Worm (Caenorhabditis elegans) whole organism, L4 larva: ENCODE results near the gene sax-2.
A peak's percentile ranks its signal among the peaks of the same experiment; 100 is the strongest.

Experiments used
- D1046.2 ChIP-seq: fragments of 200-800 bp; sonication (Bioruptor generic); IDR thresholded peaks from 2 replicates; pipeline ENCODE4 v1.3.6; 2022; ENCODE audit warnings: missing genetic modification characterization, missing compliant biosample characterization
- F10B5.3 ChIP-seq: sonication (generic microtip); optimal IDR thresholded peaks from 2 replicates; lab custom pipeline; 2016; ENCODE audit warnings: mild to moderate bottlenecking, missing genetic modification characterization, missing compliant biosample characterization
- F26F4.8 ChIP-seq: fragments of 200-800 bp; sonication (Bioruptor generic); conservative IDR thresholded peaks from 2 replicates; pipeline ENCODE4 v1.3.6; 2022; ENCODE audit warnings: missing genetic modification characterization, missing compliant biosample characterization
- F37D6.2 ChIP-seq: sonication (generic microtip); optimal IDR thresholded peaks from 2 replicates; lab custom pipeline; 2016; ENCODE audit warnings: mild to moderate bottlenecking, missing genetic modification characterization, missing compliant biosample characterization
- F44E2.7 ChIP-seq: fragments of 200-800 bp; sonication (Bioruptor generic); IDR thresholded peaks from 2 replicates; pipeline ENCODE4 v2.1.2; 2022; ENCODE audit warnings: missing genetic modification characterization, missing compliant biosample characterization
- T20F7.1 ChIP-seq: fragments of 200-800 bp; sonication (Bioruptor generic); optimal IDR thresholded peaks from 2 replicates; lab custom pipeline; 2018; ENCODE audit warnings: mild to moderate bottlenecking, missing genetic modification characterization, missing compliant biosample characterization
- Y48G9A.11 ChIP-seq: fragments of 200-800 bp; sonication (Bioruptor generic); IDR thresholded peaks from 2 replicates; pipeline ENCODE4 v1.3.6; 2022; ENCODE audit warnings: missing genetic modification reagents, missing genetic modification characterization, missing compliant biosample characterization
- Y75B8A.6 ChIP-seq: fragments of 200-800 bp; sonication (Bioruptor generic); IDR thresholded peaks from 2 replicates; pipeline ENCODE4 v1.3.6; 2022; ENCODE audit warnings: missing genetic modification reagents, missing genetic modification characterization, missing compliant biosample characterization
- aha-1 ChIP-seq: fragments of 150-350 bp; peaks from one replicate; lab custom pipeline; 2014; ENCODE audit warnings: missing biosample characterization, missing genetic modification characterization
- aly-2 ChIP-seq: sonication (generic microtip); optimal IDR thresholded peaks from 2 replicates; lab custom pipeline; 2018; ENCODE audit warnings: missing biosample characterization, missing genetic modification characterization
- ceh-32 ChIP-seq: sonication (generic microtip); optimal IDR thresholded peaks from 2 replicates; lab custom pipeline; 2016; ENCODE audit warnings: mild to moderate bottlenecking, missing genetic modification characterization, missing compliant biosample characterization; ENCODE audit not compliant: poor library complexity
- ceh-62 ChIP-seq: sonication (generic microtip); optimal IDR thresholded peaks from 2 replicates; lab custom pipeline; 2017; ENCODE audit warnings: missing biosample characterization, missing genetic modification characterization
- cey-2 ChIP-seq: sonication (generic microtip); optimal IDR thresholded peaks from 3 replicates; lab custom pipeline; 2017; ENCODE audit warnings: missing genetic modification characterization, mild to moderate bottlenecking, missing compliant biosample characterization, antibody characterized with exemption, borderline replicate concordance; ENCODE audit not compliant: insufficient read depth
- daf-16 ChIP-seq, 3 experiments: sonication (generic microtip); optimal IDR thresholded peaks; 2 replicates each; lab custom pipeline; 2016 to 2017; ENCODE audit warnings: missing genetic modification characterization in 3 of 3, missing genetic modification reagents in 3 of 3, mild to moderate bottlenecking in 2 of 3, missing compliant biosample characterization in 2 of 3, missing biosample characterization in 1 of 3, moderate library complexity in 1 of 3
- daf-19 ChIP-seq: fragments of 200-800 bp; sonication (Bioruptor generic); conservative IDR thresholded peaks from 2 replicates; pipeline ENCODE4 v1.3.6; 2022; ENCODE audit warnings: missing genetic modification characterization, missing compliant biosample characterization
- dmd-8 ChIP-seq: fragments of 200-800 bp; sonication (Bioruptor generic); IDR thresholded peaks from 2 replicates; pipeline ENCODE4 v1.3.6; 2022; ENCODE audit warnings: missing genetic modification characterization, missing compliant biosample characterization
- dmd-9 ChIP-seq: fragments of 200-800 bp; sonication (Bioruptor generic); IDR thresholded peaks from 2 replicates; pipeline ENCODE4 v1.3.6; 2022; ENCODE audit warnings: missing genetic modification reagents, missing genetic modification characterization, missing compliant biosample characterization
- dpl-1 ChIP-seq: fragments of 150-350 bp; optimal IDR thresholded peaks from 2 replicates; lab custom pipeline; 2014; ENCODE audit warnings: missing biosample characterization, missing genetic modification reagents, missing genetic modification characterization
- dve-1 ChIP-seq: sonication (generic microtip); optimal IDR thresholded peaks from 2 replicates; lab custom pipeline; 2017; ENCODE audit warnings: antibody characterized with exemption, mild to moderate bottlenecking, missing genetic modification characterization, missing compliant biosample characterization; ENCODE audit not compliant: insufficient read depth
- egl-27 ChIP-seq: sonication (generic microtip); optimal IDR thresholded peaks from 3 replicates; lab custom pipeline; 2017; ENCODE audit warnings: missing biosample characterization, missing genetic modification reagents, missing genetic modification characterization
- hif-1 ChIP-seq, 2 experiments: sonication (generic microtip); optimal IDR thresholded peaks; 2 replicates each; lab custom pipeline; 2016 to 2017; ENCODE audit warnings: missing compliant biosample characterization in 2 of 2, missing genetic modification characterization in 2 of 2, missing genetic modification reagents in 2 of 2, missing genotype in 2 of 2, mild to moderate bottlenecking in 1 of 2
- hlh-30 ChIP-seq: sonication (generic microtip); optimal IDR thresholded peaks from 2 replicates; lab custom pipeline; 2017; ENCODE audit warnings: antibody characterized with exemption, mild to moderate bottlenecking, missing genetic modification characterization, missing compliant biosample characterization; ENCODE audit not compliant: insufficient read depth
- hmg-1.1 ChIP-seq: fragments of 200-800 bp; sonication (Bioruptor generic); IDR thresholded peaks from 2 replicates; pipeline ENCODE4 v1.3.6; 2022; ENCODE audit warnings: missing genetic modification reagents, missing genetic modification characterization, missing compliant biosample characterization
- lin-15B ChIP-seq: fragments of 150-350 bp; sonication (generic microtip); optimal IDR thresholded peaks from 3 replicates; lab custom pipeline; 2014; ENCODE audit warnings: missing biosample characterization, missing genetic modification characterization
- lsy-2 ChIP-seq, 2 experiments: fragments of 150-350 bp in 1 of 2; sonication (generic microtip) in 1 of 2; optimal IDR thresholded peaks; 2 replicates each; lab custom pipeline; 2014 to 2017; ENCODE audit warnings: missing biosample characterization in 2 of 2, missing genetic modification characterization in 2 of 2
- madf-5 ChIP-seq, 2 experiments: fragments of 200-800 bp; sonication (Bioruptor generic); IDR thresholded peaks; 2 replicates each; pipeline ENCODE4 v1.3.6; 2022; ENCODE audit warnings: missing compliant biosample characterization in 2 of 2, missing genetic modification characterization in 2 of 2
- madf-9 ChIP-seq: fragments of 200-800 bp; sonication (Bioruptor generic); conservative IDR thresholded peaks from 2 replicates; pipeline ENCODE4 v1.3.6; 2022; ENCODE audit warnings: missing genetic modification reagents, missing genetic modification characterization, missing compliant biosample characterization
- mes-2 ChIP-seq: sonication (generic microtip); optimal IDR thresholded peaks from 2 replicates; lab custom pipeline; 2016; ENCODE audit warnings: missing genotype, mild to moderate bottlenecking, missing genetic modification characterization, missing compliant biosample characterization; ENCODE audit not compliant: poor library complexity, severe bottlenecking
- mxl-3 ChIP-seq: fragments of 200-800 bp; sonication (Bioruptor generic); optimal IDR thresholded peaks from 2 replicates; lab custom pipeline; 2018; ENCODE audit warnings: mild to moderate bottlenecking, missing genetic modification characterization, missing compliant biosample characterization
- nhr-111 ChIP-seq: fragments of 200-800 bp; sonication (Bioruptor generic); optimal IDR thresholded peaks from 2 replicates; lab custom pipeline; 2018; ENCODE audit warnings: mild to moderate bottlenecking, missing genetic modification characterization, missing compliant biosample characterization
- nhr-237 ChIP-seq: sonication (generic microtip); optimal IDR thresholded peaks from 2 replicates; lab custom pipeline; 2017; ENCODE audit warnings: missing biosample characterization, missing genetic modification characterization
- nhr-28 ChIP-seq: fragments of 150-350 bp; optimal IDR thresholded peaks from 2 replicates; lab custom pipeline; 2014; ENCODE audit warnings: missing biosample characterization, missing genetic modification characterization
- nhr-42 ChIP-seq: fragments of 200-800 bp; sonication (Bioruptor generic); IDR thresholded peaks from 2 replicates; pipeline ENCODE4 v1.3.6; 2022; ENCODE audit warnings: missing genetic modification characterization, missing compliant biosample characterization
- nhr-76 ChIP-seq: fragments of 150-350 bp; optimal IDR thresholded peaks from 2 replicates; lab custom pipeline; 2014; ENCODE audit warnings: missing biosample characterization, missing genetic modification characterization
- nhr-77 ChIP-seq: fragments of 150-350 bp; optimal IDR thresholded peaks from 2 replicates; lab custom pipeline; 2014; ENCODE audit warnings: missing biosample characterization, missing genetic modification characterization
- pha-4 ChIP-seq, 2 experiments: fragments of 150-350 bp in 1 of 2; fragments of 200-800 bp in 1 of 2; sonication (Bioruptor generic) in 1 of 2; IDR thresholded peaks in 1 of 2; optimal IDR thresholded peaks in 1 of 2; 2 replicates each; pipeline versions ENCODE4 v1.3.6 to Lab custom; 2014 to 2022; ENCODE audit warnings: missing genetic modification characterization in 2 of 2, missing genetic modification reagents in 2 of 2, missing biosample characterization in 1 of 2, missing compliant biosample characterization in 1 of 2
- pqm-1 ChIP-seq: sonication (generic microtip); optimal IDR thresholded peaks from 2 replicates; lab custom pipeline; 2017; ENCODE audit warnings: missing biosample characterization, missing genetic modification characterization
- saeg-2 ChIP-seq: fragments of 200-800 bp; sonication (Bioruptor generic); IDR thresholded peaks from 2 replicates; pipeline ENCODE4 v1.3.6; 2022; ENCODE audit warnings: missing genetic modification reagents, missing genetic modification characterization, missing compliant biosample characterization
- sdz-12 ChIP-seq: fragments of 200-800 bp; sonication (Bioruptor generic); optimal IDR thresholded peaks from 2 replicates; lab custom pipeline; 2018; ENCODE audit warnings: mild to moderate bottlenecking, missing genetic modification characterization, missing compliant biosample characterization
- set-16 ChIP-seq: fragments of 200-800 bp; sonication (Bioruptor generic); IDR thresholded peaks from 2 replicates; pipeline ENCODE4 v1.3.6; 2022; ENCODE audit warnings: missing genetic modification reagents, missing genetic modification characterization, missing compliant biosample characterization
- unc-130 ChIP-seq: sonication (generic microtip); optimal IDR thresholded peaks from 2 replicates; lab custom pipeline; 2016; ENCODE audit warnings: missing genetic modification reagents, missing genetic modification characterization, missing compliant biosample characterization
- unc-62 ChIP-seq, 3 experiments: fragments of 150-350 bp in 1 of 3; sonication (generic microtip); optimal IDR thresholded peaks in 2 of 3; peaks in 1 of 3; 1 replicate in 1 of 3; 2 replicates in 2 of 3; lab custom pipeline; 2014 to 2017; ENCODE audit warnings: missing biosample characterization in 3 of 3, missing genetic modification characterization in 3 of 3, missing genetic modification reagents in 3 of 3, missing genotype in 1 of 3
- vab-7 ChIP-seq: fragments of 200-800 bp; sonication (Bioruptor generic); IDR thresholded peaks from 2 replicates; pipeline ENCODE4 v1.3.6; 2022; ENCODE audit warnings: missing genetic modification reagents, missing genetic modification characterization, missing compliant biosample characterization
- zag-1 ChIP-seq: fragments of 150-350 bp; optimal IDR thresholded peaks from 2 replicates; lab custom pipeline; 2014; ENCODE audit warnings: missing biosample characterization, missing genetic modification characterization
- zfp-3 ChIP-seq: fragments of 200-800 bp; sonication (Bioruptor generic); conservative IDR thresholded peaks from 2 replicates; pipeline ENCODE4 v1.3.6; 2022; ENCODE audit warnings: missing genetic modification reagents, missing genetic modification characterization, missing compliant biosample characterization
- zip-2 ChIP-seq: fragments of 150-350 bp; optimal IDR thresholded peaks from 2 replicates; lab custom pipeline; 2014; ENCODE audit warnings: missing biosample characterization, missing genetic modification characterization

The sax-2 gene

ce11 chrIII:5107959-5108358, 1.5 kb upstream of the sax-2 start:
- TF ChIP-seq set-16 (GFP tag; lab: Robert Waterston, UW) (peak; percentile 89), F37D6.2 (tag; lab: Kevin White, UChicago) (no peak), madf-5 (GFP tag; IDR thresholded peaks at IDR 0.05; lab: Robert Waterston, UW) (no peak), ceh-32 (tag; lab: Kevin White, UChicago) (no peak), nhr-237 (no peak), lsy-2 (tag; optimal IDR thresholded peaks at IDR 0.05; lab: Kevin White, UChicago) (no peak)

ce11 chrIII:5108746-5109145, 755 bp upstream of the sax-2 start:
- TF ChIP-seq dmd-8 (GFP tag; lab: Robert Waterston, UW) (no peak), ceh-32 (tag; lab: Kevin White, UChicago) (no peak), lsy-2 (tag; optimal IDR thresholded peaks at IDR 0.05; lab: Kevin White, UChicago) (peak in 1 of 2 experiments; percentile 75), ceh-62 (tag; lab: Kevin White, UChicago) (no peak), nhr-111 (no peak), lin-15B (peak; percentile 35), saeg-2 (GFP tag; lab: Robert Waterston, UW) (no peak), Y75B8A.6 (no peak), F10B5.3 (tag; lab: Kevin White, UChicago) (no peak), pha-4 (GFP tag; IDR thresholded peaks at IDR 0.05; lab: Robert Waterston, UW) (no peak), pha-4 (tag; optimal IDR thresholded peaks at IDR 0.05; lab: Kevin White, UChicago) (peak; percentile 60), nhr-76 (tag; lab: Kevin White, UChicago) (no peak), nhr-237 (no peak), dpl-1 (GFP tag; lab: Kevin White, UChicago) (peak; percentile 42), nhr-42 (GFP tag; lab: Robert Waterston, UW) (no peak), egl-27 (tag; lab: Kevin White, UChicago) (no peak), F37D6.2 (tag; lab: Kevin White, UChicago) (no peak), F26F4.8 (GFP tag; lab: Robert Waterston, UW) (no peak), cey-2 (tag; lab: Kevin White, UChicago) (no peak), unc-62 (GFP tag; optimal IDR thresholded peaks at IDR 0.05 in 1 of 2; lab: Kevin White, UChicago) (peak in 1 of 2 experiments; percentile 28), unc-62 (tag; optimal IDR thresholded peaks at IDR 0.05; lab: Kevin White, UChicago) (no peak), D1046.2 (GFP tag; lab: Robert Waterston, UW) (no peak), daf-16 (GFP tag; optimal IDR thresholded peaks at IDR 0.05; lab: Kevin White, UChicago) (peak in 1 of 2 experiments; percentile 43), daf-16 (tag; optimal IDR thresholded peaks at IDR 0.05; lab: Kevin White, UChicago) (peak; percentile 24), dmd-9 (no peak), sdz-12 (no peak), hlh-30 (tag; lab: Kevin White, UChicago) (peak; percentile 31), zip-2 (tag; lab: Kevin White, UChicago) (no peak), aly-2 (no peak), nhr-77 (tag; lab: Kevin White, UChicago) (no peak), nhr-28 (tag; lab: Kevin White, UChicago) (peak; percentile 19), F44E2.7 (GFP tag; lab: Robert Waterston, UW) (no peak), hif-1 (tag; optimal IDR thresholded peaks at IDR 0.05; lab: Kevin White, UChicago) (peak in 1 of 2 experiments; percentile 69), mes-2 (tag; lab: Kevin White, UChicago) (peak; percentile 94), madf-5 (GFP tag; IDR thresholded peaks at IDR 0.05; lab: Robert Waterston, UW) (no peak), mxl-3 (GFP tag; lab: Kevin White, UChicago) (peak; percentile 48), madf-9 (no peak), T20F7.1 (GFP tag; lab: Kevin White, UChicago) (peak; percentile 16), zfp-3 (GFP tag; lab: Robert Waterston, UW) (no peak), aha-1 (tag; lab: Kevin White, UChicago) (peak; percentile 71), zag-1 (tag; lab: Kevin White, UChicago) (no peak), pqm-1 (tag; lab: Kevin White, UChicago) (peak; percentile 13), dve-1 (tag; lab: Kevin White, UChicago) (peak; percentile 39), hmg-1.1 (GFP tag; lab: Robert Waterston, UW) (0 out of 2 replicates have a peak, but pooled peaks have one; percentile 53), unc-130 (peak; percentile 24), vab-7 (GFP tag; lab: Robert Waterston, UW) (no peak), Y48G9A.11 (no peak), daf-19 (GFP tag; lab: Robert Waterston, UW) (no peak)
